Fruit fly (Drosophila melanogaster) whole organism, embryonic: ENCODE results near the gene dysf.

Experiments
- ATbp ChIP-seq: fragments of 200-800 bp; sonication (Bioruptor generic); optimal IDR thresholded peaks from 2 replicates; lab custom pipeline; 2017; ENCODE audit warnings: missing biosample characterization, mild to moderate bottlenecking, missing genetic modification characterization, missing genetic modification reagents
- CG14014 ChIP-seq: fragments of 200-800 bp; sonication (Bioruptor generic); IDR thresholded peaks from 2 replicates; pipeline ENCODE4 v1.3.6; 2022; ENCODE audit warnings: missing biosample characterization, missing genetic modification characterization
- CG18476 ChIP-seq: fragments of 200-800 bp; sonication (Bioruptor generic); optimal IDR thresholded peaks from 2 replicates; lab custom pipeline; 2016; ENCODE audit warnings: missing biosample characterization, mild to moderate bottlenecking, missing genetic modification characterization
- CG32767 ChIP-seq: fragments of 200-800 bp; sonication (Bioruptor generic); IDR thresholded peaks from 2 replicates; pipeline ENCODE4 v1.3.6; 2022; ENCODE audit warnings: missing biosample characterization, missing genetic modification characterization
- CG7987 ChIP-seq: fragments of 200-800 bp; sonication (Bioruptor generic); optimal IDR thresholded peaks from 2 replicates; lab custom pipeline; 2018; ENCODE audit warnings: missing biosample characterization, mild to moderate bottlenecking, missing genetic modification characterization, moderate library complexity
- CkIIα-i1 ChIP-seq: fragments of 200-800 bp; sonication (Bioruptor generic); IDR thresholded peaks from 2 replicates; pipeline ENCODE4 v1.3.6; 2022; ENCODE audit warnings: missing biosample characterization, missing genetic modification characterization
- Mad ChIP-seq: fragments of 200-800 bp; sonication (Bioruptor generic); optimal IDR thresholded peaks from 2 replicates; lab custom pipeline; 2016; ENCODE audit warnings: missing biosample characterization, missing genetic modification characterization
- Oaz ChIP-seq: fragments of 200-800 bp; sonication (Bioruptor generic); IDR thresholded peaks from 2 replicates; pipeline ENCODE4 v1.3.6; 2022; ENCODE audit warnings: missing biosample characterization, missing genetic modification characterization
- lola ChIP-seq, 3 experiments: fragments of >200 bp in 2 of 3; fragments of 200-800 bp in 1 of 3; sonication (Bioruptor generic) in 1 of 3; optimal IDR thresholded peaks; 2 replicates each; lab custom pipeline; 2017 to 2019; ENCODE audit warnings: missing biosample characterization in 3 of 3, missing genetic modification characterization in 3 of 3, mild to moderate bottlenecking in 1 of 3, moderate library complexity in 1 of 3
- repo ChIP-seq: fragments of 200-800 bp; sonication (Bioruptor generic); optimal IDR thresholded peaks from 2 replicates; lab custom pipeline; 2016; ENCODE audit warnings: missing biosample characterization, missing genetic modification characterization

DNA sequence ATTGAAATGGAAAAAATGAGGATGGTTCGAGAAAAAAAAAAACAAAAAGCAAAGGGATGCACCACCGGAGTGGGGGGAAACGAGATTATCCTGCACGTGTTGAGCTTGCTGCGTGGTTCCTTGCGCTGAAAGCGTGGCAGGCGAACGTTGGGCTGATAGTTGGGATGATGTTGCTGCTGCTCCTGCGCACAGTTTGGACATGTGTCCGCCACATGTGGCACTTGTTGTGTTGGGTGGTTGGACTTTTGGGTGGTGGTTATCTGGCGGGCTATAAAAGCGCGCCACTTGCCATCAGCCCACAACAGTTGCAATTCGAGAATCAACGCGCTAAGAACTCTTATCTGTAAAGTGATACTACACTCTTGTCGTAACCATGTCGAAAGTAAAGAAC, 65.9 kb downstream of the dysf start:
- TF ChIP-seq repo (no peak), lola (GFP tag; optimal IDR thresholded peaks at IDR 0.05; lab: Kevin White, UChicago) (no peak), Mad (GFP tag; lab: Kevin White, UChicago) (no peak), CG7987 (GFP tag; lab: Kevin White, UChicago) (no peak), CkIIα-i1 (no peak), CG32767 (GFP tag; lab: Robert Waterston, UW) (no peak), ATbp (GFP tag; lab: Kevin White, UChicago) (no peak), Oaz (GFP tag; lab: Robert Waterston, UW) (no peak), CG18476 (no peak), CG14014 (GFP tag; lab: Robert Waterston, UW) (no peak)
